Worm (Caenorhabditis elegans) whole organism, mixed stage, embryonic: ENCODE measurements around the gene F19B2.7.

Experiments used
- M03D4.4 ChIP-seq: sonication (generic microtip); optimal IDR thresholded peaks from 2 replicates; lab custom pipeline; 2017; ENCODE audit warnings: mild to moderate bottlenecking, missing genetic modification characterization, missing compliant biosample characterization
- bed-3 ChIP-seq: fragments of 200-800 bp; sonication (Bioruptor generic); optimal IDR thresholded peaks from 3 replicates; lab custom pipeline; 2018; ENCODE audit warnings: mild to moderate bottlenecking, missing genetic modification characterization, moderate library complexity, missing compliant biosample characterization
- blmp-1 ChIP-seq: fragments of 150-350 bp; optimal IDR thresholded peaks from 2 replicates; lab custom pipeline; 2014; ENCODE audit warnings: missing biosample characterization, missing genetic modification characterization
- ceh-39 ChIP-seq: fragments of 150-350 bp; optimal IDR thresholded peaks from 2 replicates; lab custom pipeline; 2014; ENCODE audit warnings: missing biosample characterization, missing genetic modification characterization
- ceh-43 ChIP-seq: fragments of 200-800 bp; sonication (Bioruptor generic); optimal IDR thresholded peaks from 2 replicates; lab custom pipeline; 2018; ENCODE audit warnings: mild to moderate bottlenecking, missing genetic modification characterization, moderate library complexity, missing compliant biosample characterization
- ceh-83 ChIP-seq: fragments of 200-800 bp; sonication (Bioruptor generic); optimal IDR thresholded peaks from 2 replicates; lab custom pipeline; 2018; ENCODE audit warnings: mild to moderate bottlenecking, missing genetic modification characterization, missing compliant biosample characterization
- cnd-1 ChIP-seq: fragments of 200-800 bp; sonication (Bioruptor generic); optimal IDR thresholded peaks from 2 replicates; lab custom pipeline; 2018; ENCODE audit warnings: mild to moderate bottlenecking, missing genetic modification characterization, missing compliant biosample characterization
- drap-1 ChIP-seq: fragments of 200-800 bp; sonication (Bioruptor generic); optimal IDR thresholded peaks from 3 replicates; lab custom pipeline; 2018; ENCODE audit warnings: mild to moderate bottlenecking, missing genetic modification characterization, missing compliant biosample characterization
- elt-1 ChIP-seq: sonication (generic microtip); optimal IDR thresholded peaks from 2 replicates; lab custom pipeline; 2017; ENCODE audit warnings: missing genetic modification characterization, mild to moderate bottlenecking, missing compliant biosample characterization, antibody characterized with exemption, moderate library complexity, borderline replicate concordance; ENCODE audit not compliant: insufficient read depth
- elt-3 ChIP-seq: fragments of 150-350 bp; optimal IDR thresholded peaks from 2 replicates; lab custom pipeline; 2014; ENCODE audit warnings: missing biosample characterization, missing genetic modification characterization
- flh-1 ChIP-seq: fragments of 200-800 bp; sonication (Bioruptor generic); optimal IDR thresholded peaks from 2 replicates; lab custom pipeline; 2018; ENCODE audit warnings: mild to moderate bottlenecking, missing genetic modification characterization, moderate library complexity, missing compliant biosample characterization
- ham-2 ChIP-seq: fragments of 200-800 bp; sonication (Bioruptor generic); optimal IDR thresholded peaks from 2 replicates; lab custom pipeline; 2018; ENCODE audit warnings: mild to moderate bottlenecking, missing genetic modification characterization, missing compliant biosample characterization
- hlh-1 ChIP-seq: fragments of 150-350 bp; optimal IDR thresholded peaks from 2 replicates; lab custom pipeline; 2014; ENCODE audit warnings: missing biosample characterization, missing genetic modification reagents, missing genetic modification characterization
- lin-13 ChIP-seq: fragments of 150-350 bp; optimal IDR thresholded peaks from 2 replicates; lab custom pipeline; 2014; ENCODE audit warnings: missing biosample characterization, missing genetic modification characterization
- lin-32 ChIP-seq: fragments of 200-800 bp; sonication (Bioruptor generic); optimal IDR thresholded peaks from 2 replicates; lab custom pipeline; 2018; ENCODE audit warnings: mild to moderate bottlenecking, missing genetic modification characterization, missing compliant biosample characterization
- lsy-2 ChIP-seq: fragments of 150-350 bp; optimal IDR thresholded peaks from 2 replicates; lab custom pipeline; 2014; ENCODE audit warnings: missing biosample characterization, missing genetic modification characterization
- mab-5 ChIP-seq: fragments of 150-350 bp; optimal IDR thresholded peaks from 2 replicates; lab custom pipeline; 2014; ENCODE audit warnings: missing biosample characterization, missing genetic modification characterization
- mep-1 ChIP-seq: fragments of 150-350 bp; optimal IDR thresholded peaks from 2 replicates; lab custom pipeline; 2017; ENCODE audit warnings: missing biosample characterization, missing genetic modification reagents, missing genetic modification characterization, inconsistent platforms
- mls-2 ChIP-seq: sonication (generic microtip); optimal IDR thresholded peaks from 2 replicates; lab custom pipeline; 2016; ENCODE audit warnings: mild to moderate bottlenecking, missing genetic modification characterization, moderate library complexity, missing compliant biosample characterization
- nhr-12 ChIP-seq: fragments of 150-350 bp; optimal IDR thresholded peaks from 2 replicates; lab custom pipeline; 2014; ENCODE audit warnings: missing biosample characterization, missing genetic modification characterization
- nhr-2 ChIP-seq: fragments of 150-350 bp; optimal IDR thresholded peaks from 2 replicates; lab custom pipeline; 2014; ENCODE audit warnings: missing biosample characterization, missing genetic modification characterization
- nhr-237 ChIP-seq: fragments of 150-350 bp; optimal IDR thresholded peaks from 2 replicates; lab custom pipeline; 2014; ENCODE audit warnings: missing biosample characterization, missing genetic modification characterization
- nhr-28 ChIP-seq: fragments of 150-350 bp; optimal IDR thresholded peaks from 2 replicates; lab custom pipeline; 2014; ENCODE audit warnings: missing biosample characterization, missing genetic modification characterization
- nhr-76 ChIP-seq: sonication (generic microtip); optimal IDR thresholded peaks from 2 replicates; lab custom pipeline; 2017; ENCODE audit warnings: missing biosample characterization, missing genetic modification characterization
- pha-4 ChIP-seq: fragments of 150-350 bp; optimal IDR thresholded peaks from 2 replicates; lab custom pipeline; 2018; ENCODE audit warnings: missing biosample characterization, missing genetic modification reagents, missing genetic modification characterization
- snpc-4 ChIP-seq: fragments of 150-350 bp; optimal IDR thresholded peaks from 2 replicates; lab custom pipeline; 2014; ENCODE audit warnings: missing biosample characterization, missing genetic modification characterization
- sptf-1 ChIP-seq: sonication (generic microtip); optimal IDR thresholded peaks from 2 replicates; lab custom pipeline; 2017; ENCODE audit warnings: mild to moderate bottlenecking, missing genetic modification characterization, moderate library complexity, missing compliant biosample characterization
- tbx-8 ChIP-seq: fragments of 200-800 bp; sonication (Bioruptor generic); optimal IDR thresholded peaks from 2 replicates; lab custom pipeline; 2018; ENCODE audit warnings: mild to moderate bottlenecking, missing genetic modification characterization, moderate library complexity, missing compliant biosample characterization
- unc-120 ChIP-seq: sonication (generic microtip); optimal IDR thresholded peaks from 2 replicates; lab custom pipeline; 2017; ENCODE audit warnings: missing genetic modification characterization, missing compliant biosample characterization; ENCODE audit not compliant: poor library complexity, severe bottlenecking
- unc-39 ChIP-seq: fragments of 150-350 bp; optimal IDR thresholded peaks from 2 replicates; lab custom pipeline; 2014; ENCODE audit warnings: missing biosample characterization, missing genetic modification characterization
- unc-62 ChIP-seq: fragments of 150-350 bp; optimal IDR thresholded peaks from 2 replicates; lab custom pipeline; 2014; ENCODE audit warnings: missing biosample characterization, missing genetic modification reagents, missing genetic modification characterization
- zip-8 ChIP-seq: fragments of 150-350 bp; optimal IDR thresholded peaks from 2 replicates; lab custom pipeline; 2014; ENCODE audit warnings: missing biosample characterization, missing genetic modification characterization
- ztf-11 ChIP-seq: fragments of 150-350 bp; optimal IDR thresholded peaks from 2 replicates; lab custom pipeline; 2014; ENCODE audit warnings: missing biosample characterization, missing genetic modification characterization

Gene F19B2.7

ce11 chrV:20127543-20127942, 24.0 kb upstream of the F19B2.7 start:
- no peak for TF ChIP-seq pha-4 (tag; lab: Kevin White, UChicago)
- no peak for TF ChIP-seq elt-3 (tag; lab: Kevin White, UChicago)
- TF ChIP-seq ham-2 (GFP tag; lab: Kevin White, UChicago): no peak
- no peak for TF ChIP-seq drap-1 (GFP tag; lab: Kevin White, UChicago)
- TF ChIP-seq elt-1 (tag; lab: Kevin White, UChicago): no peak

ce11 chrV:20133163-20133562, 18.4 kb upstream of the F19B2.7 start, which contains the start of gene ssu-1:
ssu-1 (minus strand) TSS chrV:20133263.
- TF ChIP-seq hlh-1 (tag; lab: Kevin White, UChicago) (no peak), mab-5 (no peak), M03D4.4 (no peak), nhr-28 (tag; lab: Kevin White, UChicago) (no peak), mls-2 (tag; lab: Kevin White, UChicago) (no peak), mep-1 (no peak), drap-1 (GFP tag; lab: Kevin White, UChicago) (no peak), ceh-83 (GFP tag; lab: Kevin White, UChicago) (no peak), tbx-8 (GFP tag; lab: Kevin White, UChicago) (no peak), nhr-237 (no peak), nhr-12 (tag; lab: Kevin White, UChicago) (no peak), nhr-76 (tag; lab: Kevin White, UChicago) (no peak), sptf-1 (tag; lab: Kevin White, UChicago) (no peak), bed-3 (GFP tag; lab: Kevin White, UChicago) (no peak)

- TF ChIP-seq unc-39 (tag; lab: Kevin White, UChicago): no peak
- TF ChIP-seq cnd-1: no peak
- TF ChIP-seq elt-3 (tag; lab: Kevin White, UChicago): no peak
- TF ChIP-seq ceh-83 (GFP tag; lab: Kevin White, UChicago): no peak
- TF ChIP-seq mab-5: no peak
- no peak for TF ChIP-seq ztf-11 (tag; lab: Kevin White, UChicago)
- TF ChIP-seq hlh-1 (tag; lab: Kevin White, UChicago): no peak
- TF ChIP-seq snpc-4 (tag; lab: Kevin White, UChicago): no peak
- TF ChIP-seq mep-1: no peak
- TF ChIP-seq flh-1: no peak
- no peak for TF ChIP-seq mls-2 (tag; lab: Kevin White, UChicago)
- no peak for TF ChIP-seq elt-1 (tag; lab: Kevin White, UChicago)
- TF ChIP-seq drap-1 (GFP tag; lab: Kevin White, UChicago): no peak
- no peak for TF ChIP-seq M03D4.4
- TF ChIP-seq unc-120 (tag; lab: Kevin White, UChicago): no peak
- TF ChIP-seq blmp-1: no peak
Measured at ce11 chrV:20134797-20135196, 16.7 kb upstream of the F19B2.7 start.

ce11 chrV:20135247-20135646, 16.3 kb upstream of the F19B2.7 start, which contains the start of gene Y113G7A.22:
Y113G7A.22 (minus strand) TSS chrV:20135347.
- TF ChIP-seq nhr-237 (no peak), blmp-1 (no peak), tbx-8 (GFP tag; lab: Kevin White, UChicago) (no peak), drap-1 (GFP tag; lab: Kevin White, UChicago) (no peak), zip-8 (tag; lab: Kevin White, UChicago) (no peak), ceh-43 (GFP tag; lab: Kevin White, UChicago) (no peak), mep-1 (no peak), snpc-4 (tag; lab: Kevin White, UChicago) (no peak), unc-62 (GFP tag; lab: Kevin White, UChicago) (no peak), nhr-76 (tag; lab: Kevin White, UChicago) (no peak), sptf-1 (tag; lab: Kevin White, UChicago) (no peak), ztf-11 (tag; lab: Kevin White, UChicago) (no peak), lin-32 (no peak), cnd-1 (no peak), mab-5 (no peak), flh-1 (no peak), lsy-2 (no peak), elt-3 (tag; lab: Kevin White, UChicago) (no peak)

ce11 chrV:20138407-20139044, 13.0 kb upstream of the F19B2.7 start, which contains the start of gene Y113G7A.14:
Y113G7A.14 (minus strand) TSS chrV:20138457.
- TF ChIP-seq pha-4 (tag; lab: Kevin White, UChicago) (no peak), drap-1 (GFP tag; lab: Kevin White, UChicago) (no peak), mep-1 (no peak), lin-13 (no peak), ztf-11 (tag; lab: Kevin White, UChicago) (no peak), ceh-83 (GFP tag; lab: Kevin White, UChicago) (no peak), nhr-2 (no peak), tbx-8 (GFP tag; lab: Kevin White, UChicago) (no peak), elt-3 (tag; lab: Kevin White, UChicago) (no peak), nhr-76 (tag; lab: Kevin White, UChicago) (no peak), zip-8 (tag; lab: Kevin White, UChicago) (no peak), nhr-237 (no peak), ceh-39 (tag; lab: Kevin White, UChicago) (no peak), lsy-2 (no peak)
